Worm (Caenorhabditis elegans) whole organism, young adult: Measurements from ENCODE around the gene tatn-1.

Experiments
- C06A6.2 ChIP-seq: fragments of 200-800 bp; sonication (Bioruptor generic); conservative IDR thresholded peaks from 2 replicates; pipeline ENCODE4 v1.3.6; 2022; ENCODE audit warnings: missing genetic modification characterization, missing compliant biosample characterization
- D2030.7 ChIP-seq: fragments of 200-800 bp; sonication (Bioruptor generic); IDR thresholded peaks from 2 replicates; pipeline ENCODE4 v1.3.6; 2022; ENCODE audit warnings: missing genetic modification reagents, missing genetic modification characterization, missing compliant biosample characterization
- ZK185.1 ChIP-seq: sonication (generic microtip); optimal IDR thresholded peaks from 2 replicates; lab custom pipeline; 2016; ENCODE audit warnings: mild to moderate bottlenecking, missing genetic modification characterization, missing compliant biosample characterization; ENCODE audit not compliant: poor library complexity, severe bottlenecking
- akir-1 ChIP-seq: fragments of 200-800 bp; sonication (Bioruptor generic); optimal IDR thresholded peaks from 2 replicates; lab custom pipeline; 2018; ENCODE audit warnings: mild to moderate bottlenecking, missing genetic modification characterization, moderate library complexity, missing compliant biosample characterization
- attf-3 ChIP-seq: fragments of 200-800 bp; sonication (Bioruptor generic); conservative IDR thresholded peaks from 2 replicates; pipeline ENCODE4 v1.3.6; 2022; ENCODE audit warnings: missing genetic modification reagents, missing genetic modification characterization, missing compliant biosample characterization
- ceh-79 ChIP-seq: sonication (generic microtip); optimal IDR thresholded peaks from 2 replicates; lab custom pipeline; 2017; ENCODE audit warnings: mild to moderate bottlenecking, missing genetic modification characterization, missing compliant biosample characterization
- ceh-91 ChIP-seq: fragments of 200-800 bp; sonication (Bioruptor generic); IDR thresholded peaks from 2 replicates; pipeline ENCODE4 v1.3.6; 2022; ENCODE audit warnings: missing genetic modification reagents, missing genetic modification characterization, missing compliant biosample characterization
- dox-1 ChIP-seq: fragments of 200-800 bp; sonication (Bioruptor generic); IDR thresholded peaks from 2 replicates; pipeline ENCODE4 v1.3.6; 2022; ENCODE audit warnings: missing genetic modification reagents, missing genetic modification characterization, missing compliant biosample characterization
- dpff-1 ChIP-seq: sonication (generic microtip); optimal IDR thresholded peaks from 2 replicates; lab custom pipeline; 2017; ENCODE audit warnings: mild to moderate bottlenecking, missing genetic modification characterization, missing compliant biosample characterization
- egl-18 ChIP-seq: fragments of 200-800 bp; sonication (Bioruptor generic); IDR thresholded peaks from 2 replicates; pipeline ENCODE4 v1.3.6; 2022; ENCODE audit warnings: missing genetic modification reagents, missing genetic modification characterization, missing compliant biosample characterization
- fkh-3 ChIP-seq: sonication (generic microtip); optimal IDR thresholded peaks from 2 replicates; lab custom pipeline; 2016; ENCODE audit warnings: mild to moderate bottlenecking, missing genetic modification characterization, missing compliant biosample characterization
- hlh-26 ChIP-seq: fragments of 200-800 bp; sonication (Bioruptor generic); conservative IDR thresholded peaks from 2 replicates; pipeline ENCODE4 v1.3.6; 2022; ENCODE audit warnings: missing genetic modification reagents, missing genetic modification characterization, missing compliant biosample characterization
- hmg-20 ChIP-seq: fragments of 200-800 bp; sonication (Bioruptor generic); IDR thresholded peaks from 2 replicates; pipeline ENCODE4 v1.3.6; 2022; ENCODE audit warnings: missing genetic modification reagents, missing genetic modification characterization, missing compliant biosample characterization
- hrde-1 ChIP-seq: sonication (generic microtip); optimal IDR thresholded peaks from 2 replicates; lab custom pipeline; 2016; ENCODE audit warnings: missing genetic modification characterization, mild to moderate bottlenecking, missing compliant biosample characterization, moderate library complexity, missing genotype, missing genetic modification reagents, borderline replicate concordance
- let-526 ChIP-seq: fragments of 200-800 bp; sonication (Bioruptor generic); IDR thresholded peaks from 2 replicates; pipeline ENCODE4 v1.3.6; 2022; ENCODE audit warnings: missing genetic modification reagents, missing genetic modification characterization, missing compliant biosample characterization
- madf-6 ChIP-seq: fragments of 200-800 bp; sonication (Bioruptor generic); IDR thresholded peaks from 2 replicates; pipeline ENCODE4 v1.3.6; 2022; ENCODE audit warnings: missing genetic modification reagents, missing genetic modification characterization, missing compliant biosample characterization
- nfya-1 ChIP-seq: sonication (generic microtip); optimal IDR thresholded peaks from 2 replicates; lab custom pipeline; 2017; ENCODE audit warnings: antibody characterized with exemption, missing compliant biosample characterization, missing genetic modification characterization, borderline replicate concordance; ENCODE audit not compliant: insufficient read depth
- nhr-80 ChIP-seq: sonication (generic microtip); optimal IDR thresholded peaks from 2 replicates; lab custom pipeline; 2016; ENCODE audit warnings: missing genetic modification characterization, missing compliant biosample characterization
- repo-1 ChIP-seq: sonication (generic microtip); optimal IDR thresholded peaks from 2 replicates; lab custom pipeline; 2017; ENCODE audit warnings: mild to moderate bottlenecking, missing genetic modification characterization, missing compliant biosample characterization
- snpc-1.1 ChIP-seq: sonication (generic microtip); optimal IDR thresholded peaks from 2 replicates; lab custom pipeline; 2017; ENCODE audit warnings: missing genetic modification characterization, mild to moderate bottlenecking, missing compliant biosample characterization, antibody characterized with exemption, moderate library complexity, missing genotype, missing genetic modification reagents; ENCODE audit not compliant: insufficient read depth
- snpc-1.3 ChIP-seq: sonication (generic microtip); optimal IDR thresholded peaks from 2 replicates; lab custom pipeline; 2017; ENCODE audit warnings: missing genetic modification characterization, mild to moderate bottlenecking, missing compliant biosample characterization, antibody characterized with exemption, moderate library complexity, missing genotype, missing genetic modification reagents; ENCODE audit not compliant: insufficient read depth
- snpc-4 ChIP-seq, 5 experiments: fragments of 150-350 bp in 1 of 5; sonication (generic microtip) in 4 of 5; optimal IDR thresholded peaks; 2 replicates each; lab custom pipeline; 2014 to 2018; ENCODE audit warnings: missing genetic modification characterization in 5 of 5, missing biosample characterization in 3 of 5, antibody characterized with exemption in 2 of 5, mild to moderate bottlenecking in 2 of 5, missing compliant biosample characterization in 2 of 5, missing genotype in 2 of 5, moderate library complexity in 2 of 5, missing genetic modification reagents in 1 of 5
- sptf-2 ChIP-seq: fragments of 200-800 bp; sonication (Bioruptor generic); optimal IDR thresholded peaks from 2 replicates; lab custom pipeline; 2018; ENCODE audit warnings: mild to moderate bottlenecking, missing genetic modification characterization, missing compliant biosample characterization
- tbx-9 ChIP-seq: sonication (generic microtip); optimal IDR thresholded peaks from 2 replicates; lab custom pipeline; 2016; ENCODE audit warnings: borderline replicate concordance, missing genetic modification characterization, inconsistent platforms, missing compliant biosample characterization
- zfh-2 ChIP-seq: fragments of 200-800 bp; sonication (Bioruptor generic); conservative IDR thresholded peaks from 2 replicates; pipeline ENCODE4 v1.3.6; 2022; ENCODE audit warnings: missing genetic modification reagents, missing genetic modification characterization, missing compliant biosample characterization
- ztf-22 ChIP-seq: fragments of 200-800 bp; sonication (Bioruptor generic); optimal IDR thresholded peaks from 2 replicates; lab custom pipeline; 2018; ENCODE audit warnings: mild to moderate bottlenecking, missing genetic modification characterization, moderate library complexity, missing compliant biosample characterization
- ztf-26 ChIP-seq: sonication (generic microtip); optimal IDR thresholded peaks from 2 replicates; lab custom pipeline; 2017; ENCODE audit warnings: missing genetic modification characterization, missing compliant biosample characterization

The tatn-1 gene

DNA sequence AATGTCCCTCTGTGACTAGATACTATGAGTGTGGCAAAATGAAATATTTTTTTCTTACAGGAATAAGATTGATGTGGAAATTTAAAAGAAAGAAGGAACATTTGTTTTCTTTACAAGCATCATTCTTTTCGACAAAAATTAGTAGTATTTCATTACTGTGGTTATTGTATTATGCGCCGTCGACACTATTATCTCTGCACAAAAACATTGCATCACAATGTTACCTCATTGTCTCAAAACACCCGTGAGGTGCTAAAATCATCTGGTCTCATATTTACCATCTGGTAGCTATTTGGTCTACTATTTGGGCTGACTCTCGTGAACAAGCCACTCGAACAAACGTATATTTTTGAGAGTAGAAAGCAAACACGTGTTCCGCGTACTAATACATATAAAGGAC, 31.3 kb upstream of the tatn-1 start:
- no peak for TF ChIP-seq hmg-20
- TF ChIP-seq ztf-26 (tag; lab: Kevin White, UChicago) = no peak

DNA sequence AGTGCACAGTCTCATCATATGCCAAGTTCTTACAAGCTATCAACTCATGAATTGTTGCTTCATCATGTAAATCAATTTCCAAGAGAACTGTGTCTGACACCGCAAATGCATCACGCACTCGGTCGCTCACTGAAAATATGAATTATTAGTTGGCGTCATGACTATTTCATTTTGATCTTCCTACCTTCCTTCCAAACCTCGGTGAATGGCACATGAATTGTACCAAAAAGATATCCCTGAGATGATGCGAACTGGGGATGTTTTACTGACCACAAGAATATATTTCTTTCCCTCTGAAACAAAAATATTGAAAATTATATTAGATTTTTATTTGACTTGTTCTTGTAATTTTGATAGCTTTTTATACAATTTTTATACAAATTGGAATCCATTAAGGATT, 30.6 kb upstream of the tatn-1 start:
- TF ChIP-seq C06A6.2 (GFP tag; lab: Robert Waterston, UW) (no peak), hlh-26 (GFP tag; lab: Robert Waterston, UW) (no peak), ceh-79 (tag; lab: Kevin White, UChicago) (no peak), dpff-1 (no peak), ceh-91 (GFP tag; lab: Robert Waterston, UW) (no peak), nfya-1 (tag; lab: Kevin White, UChicago) (no peak), akir-1 (no peak), egl-18 (no peak), fkh-3 (tag; lab: Kevin White, UChicago) (no peak), dox-1 (GFP tag; lab: Robert Waterston, UW) (no peak)

- TF ChIP-seq ztf-22 (GFP tag; lab: Kevin White, UChicago) = no peak
- no peak for TF ChIP-seq let-526
- TF ChIP-seq, all 124 proteins: peak for 0
These were observed 29.8 kb upstream of the tatn-1 start, which contains the start of gene C05G5.5 for ce11 chrX:14761021-14761420. C05G5.5 (minus strand) TSS chrX:14761121.

ce11 chrX:14767813-14768212, 23.0 kb upstream of the tatn-1 start:
- TF ChIP-seq snpc-1.1 (tag; lab: Kevin White, UChicago) = peak; percentile 59
- TF ChIP-seq zfh-2 = peak; percentile 66
- TF ChIP-seq snpc-4 (GFP tag; optimal IDR thresholded peaks at IDR 0.05; lab: Kevin White, UChicago) = no peak
- TF ChIP-seq snpc-4 (tag; optimal IDR thresholded peaks at IDR 0.05; lab: Kevin White, UChicago) = peak in 2 of 4 experiments; percentile 76 to 88
- no peak for TF ChIP-seq attf-3 (GFP tag; lab: Robert Waterston, UW)
- TF ChIP-seq hlh-26 (GFP tag; lab: Robert Waterston, UW) = no peak
- no peak for TF ChIP-seq repo-1

DNA sequence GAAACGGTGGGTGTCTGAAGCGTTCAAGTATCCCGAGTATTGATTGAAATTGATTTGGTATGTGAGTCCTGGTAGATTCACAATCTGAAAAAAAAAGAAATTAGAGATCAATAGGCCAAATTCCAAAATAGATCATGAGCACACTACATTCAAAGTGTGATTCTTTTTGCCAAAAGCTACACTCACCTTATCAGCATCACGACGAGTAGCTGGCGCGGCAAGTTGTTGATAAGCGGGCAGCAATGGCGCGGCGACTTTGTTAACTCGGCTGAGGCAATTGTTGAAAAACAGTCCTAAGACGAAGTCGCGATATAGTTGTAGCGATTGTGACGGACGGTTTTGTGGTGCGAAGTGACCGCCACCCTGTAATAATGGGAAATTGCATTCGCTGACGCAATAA, 21.8 kb upstream of the tatn-1 start:
- TF ChIP-seq nhr-80 (peak; percentile 76), dox-1 (GFP tag; lab: Robert Waterston, UW) (0 out of 2 replicates have a peak, but pooled peaks have one; percentile 37), hrde-1 (tag; lab: Kevin White, UChicago) (no peak)

DNA sequence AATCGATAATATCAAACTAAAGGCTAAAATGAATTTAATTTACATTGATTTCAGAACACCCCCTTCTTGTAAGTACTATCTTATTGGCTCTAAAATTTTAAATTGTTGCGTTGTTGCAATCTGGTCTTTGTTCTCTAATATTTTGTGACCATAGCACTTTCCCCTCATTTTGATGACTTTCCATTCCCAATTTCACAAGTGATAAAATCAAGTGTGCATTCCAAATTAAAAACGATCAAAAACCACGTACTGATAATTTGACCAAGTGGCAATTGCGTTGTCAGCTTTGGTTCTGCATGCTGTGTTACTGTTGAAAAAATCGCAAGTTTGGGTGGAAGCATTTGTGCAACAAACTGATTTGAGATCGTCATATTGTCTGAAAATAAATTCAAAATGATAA, 20.5 kb upstream of the tatn-1 start:
- no peak for TF ChIP-seq ZK185.1 (tag; lab: Kevin White, UChicago)
- TF ChIP-seq tbx-9 (tag; lab: Kevin White, UChicago) = no peak
- no peak for TF ChIP-seq madf-6 (GFP tag; lab: Robert Waterston, UW)
- TF ChIP-seq nhr-80 = peak; percentile 79
- TF ChIP-seq, all 124 proteins: peak for 1

ce11 chrX:14771682-14772081, 19.1 kb upstream of the tatn-1 start, which contains the start of gene Y16B4A.2:
Y16B4A.2 (minus strand) TSS chrX:14771851.
- peak; percentile 43 for TF ChIP-seq nhr-80
- TF ChIP-seq D2030.7 = no peak
- no peak for TF ChIP-seq sptf-2
- TF ChIP-seq snpc-1.3 = no peak
